Fruit fly (Drosophila melanogaster) whole organism, wandering third instar larva: ENCODE measurements around the gene CG15446.

ENCODE experiments used
- Abd-B ChIP-seq: fragments of >200 bp; optimal IDR thresholded peaks from 2 replicates; lab custom pipeline; 2017; ENCODE audit warnings: missing biosample characterization, missing genetic modification characterization
- CG32264 ChIP-seq: fragments of 200-800 bp; sonication (Bioruptor generic); optimal IDR thresholded peaks from 2 replicates; lab custom pipeline; 2016; ENCODE audit warnings: missing biosample characterization, missing genetic modification characterization
- CG9705 ChIP-seq: fragments of 200-800 bp; sonication (Bioruptor generic); optimal IDR thresholded peaks from 2 replicates; lab custom pipeline; 2018; ENCODE audit warnings: missing biosample characterization, mild to moderate bottlenecking, missing genetic modification characterization
- CrebA ChIP-seq: fragments of 200-800 bp; sonication (Bioruptor generic); optimal IDR thresholded peaks from 2 replicates; lab custom pipeline; 2016; ENCODE audit warnings: missing biosample characterization, mild to moderate bottlenecking, missing genetic modification characterization, borderline replicate concordance
- Dfd ChIP-seq: fragments of >200 bp; optimal IDR thresholded peaks from 2 replicates; lab custom pipeline; 2017; ENCODE audit warnings: missing biosample characterization, missing genetic modification characterization
- Dif ChIP-seq: fragments of 200-275, 200-300 bp; sonication (Bioruptor generic); optimal IDR thresholded peaks from 2 replicates; lab custom pipeline; 2018; ENCODE audit warnings: missing biosample characterization, missing genetic modification characterization; ENCODE audit not compliant: partially characterized antibody
- GATAd ChIP-seq: sonication (Bioruptor generic); optimal IDR thresholded peaks from 2 replicates; lab custom pipeline; 2016; ENCODE audit warnings: missing biosample characterization, missing genetic modification characterization
- HLH106 ChIP-seq: fragments of 200-800 bp; optimal IDR thresholded peaks from 3 replicates; lab custom pipeline; 2019; ENCODE audit warnings: missing biosample characterization, mild to moderate bottlenecking, missing genetic modification characterization, moderate library complexity
- Hnf4 ChIP-seq: fragments of 200-800 bp; sonication (Bioruptor generic); optimal IDR thresholded peaks from 2 replicates; lab custom pipeline; 2016; ENCODE audit warnings: missing biosample characterization, mild to moderate bottlenecking, missing genetic modification characterization
- Hr78 ChIP-seq: fragments of >200 bp; optimal IDR thresholded peaks from 2 replicates; lab custom pipeline; 2017; ENCODE audit warnings: missing biosample characterization, missing genetic modification characterization
- Hr83 ChIP-seq: fragments of 200-300 bp; sonication (Bioruptor generic); optimal IDR thresholded peaks from 2 replicates; lab custom pipeline; 2016; ENCODE audit warnings: missing biosample characterization, mild to moderate bottlenecking, missing genetic modification characterization, moderate library complexity; ENCODE audit not compliant: poor library complexity, severe bottlenecking
- Jra ChIP-seq: sonication (Bioruptor generic); optimal IDR thresholded peaks from 2 replicates; lab custom pipeline; 2016; ENCODE audit warnings: missing biosample characterization, missing genetic modification characterization
- Mio ChIP-seq: sonication (Bioruptor generic); optimal IDR thresholded peaks from 2 replicates; lab custom pipeline; 2016; ENCODE audit warnings: missing biosample characterization, missing genetic modification characterization
- Myc ChIP-seq: fragments of >200 bp; optimal IDR thresholded peaks from 2 replicates; lab custom pipeline; 2017
- N ChIP-seq: fragments of >200 bp; optimal IDR thresholded peaks from 2 replicates; lab custom pipeline; 2018; ENCODE audit warnings: missing biosample characterization, missing external identifiers, missing genetic modification characterization
- OdsH ChIP-seq: fragments of 200-800 bp; sonication (Bioruptor generic); optimal IDR thresholded peaks from 2 replicates; lab custom pipeline; 2016; ENCODE audit warnings: missing biosample characterization, mild to moderate bottlenecking, missing genetic modification characterization
- Rel ChIP-seq, 2 experiments: fragments of 200-800 bp; sonication (Bioruptor generic) in 1 of 2; optimal IDR thresholded peaks; 2 replicates in 1 of 2; 3 replicates in 1 of 2; lab custom pipeline; 2016 to 2019; ENCODE audit warnings: mild to moderate bottlenecking in 2 of 2, missing biosample characterization in 2 of 2, missing genetic modification characterization in 2 of 2, moderate library complexity in 1 of 2
- Sp1 ChIP-seq: fragments of 200-800 bp; sonication (Bioruptor generic); optimal IDR thresholded peaks from 3 replicates; lab custom pipeline; 2019; ENCODE audit warnings: missing biosample characterization, mild to moderate bottlenecking, missing genetic modification characterization, moderate library complexity
- Vsx2 ChIP-seq: fragments of 200-300, 225-300 bp; sonication (Bioruptor generic); optimal IDR thresholded peaks from 2 replicates; lab custom pipeline; 2018; ENCODE audit warnings: missing biosample characterization, missing genetic modification characterization; ENCODE audit not compliant: partially characterized antibody
- br ChIP-seq: fragments of 200-800 bp; sonication (Bioruptor generic); optimal IDR thresholded peaks from 2 replicates; lab custom pipeline; 2016; ENCODE audit warnings: missing biosample characterization, missing genetic modification characterization
- brk ChIP-seq: fragments of 200-800 bp; sonication (Bioruptor generic); optimal IDR thresholded peaks from 2 replicates; lab custom pipeline; 2016; ENCODE audit warnings: missing biosample characterization, mild to moderate bottlenecking, missing genetic modification characterization
- dl ChIP-seq, 2 experiments: fragments of 175-275, 200-275 bp in 1 of 2; fragments of 200-275 bp in 1 of 2; sonication (Bioruptor generic); optimal IDR thresholded peaks; lab custom pipeline; 2018; ENCODE audit warnings: mild to moderate bottlenecking in 2 of 2, missing biosample characterization in 2 of 2, missing genetic modification characterization in 2 of 2, moderate library complexity in 2 of 2; ENCODE audit not compliant: partially characterized antibody in 2 of 2, insufficient read depth in 1 of 2
- dmrt93B ChIP-seq: fragments of 200-800 bp; sonication (Bioruptor generic); optimal IDR thresholded peaks from 2 replicates; lab custom pipeline; 2018; ENCODE audit warnings: missing biosample characterization, mild to moderate bottlenecking, missing genetic modification characterization
- dsf ChIP-seq: sonication (Bioruptor generic); optimal IDR thresholded peaks from 2 replicates; lab custom pipeline; 2016; ENCODE audit warnings: missing biosample characterization, missing genetic modification characterization, borderline replicate concordance
- ey ChIP-seq: fragments of 200-800 bp; sonication (Bioruptor generic); optimal IDR thresholded peaks from 2 replicates; lab custom pipeline; 2016; ENCODE audit warnings: missing biosample characterization, missing genetic modification characterization
- foxo ChIP-seq, 2 experiments: fragments of 200-800 bp; sonication (Bioruptor generic); optimal IDR thresholded peaks; 2 replicates in 1 of 2; 3 replicates in 1 of 2; lab custom pipeline; 2016 to 2017; ENCODE audit warnings: missing biosample characterization in 2 of 2, missing genetic modification characterization in 2 of 2
- fru ChIP-seq: fragments of 200-800 bp; sonication (Bioruptor generic); optimal IDR thresholded peaks from 3 replicates; lab custom pipeline; 2016; ENCODE audit warnings: missing biosample characterization, mild to moderate bottlenecking, missing genetic modification characterization
- h ChIP-seq: fragments of 200-800 bp; sonication (Bioruptor generic); optimal IDR thresholded peaks from 3 replicates; lab custom pipeline; 2016; ENCODE audit warnings: missing biosample characterization, mild to moderate bottlenecking, missing genetic modification characterization
- jim ChIP-seq: fragments of 175-275, 200-325 bp; sonication (Bioruptor generic); optimal IDR thresholded peaks from 2 replicates; lab custom pipeline; 2016; ENCODE audit warnings: missing biosample characterization, mild to moderate bottlenecking, missing genetic modification characterization
- lola ChIP-seq: fragments of >200 bp; optimal IDR thresholded peaks from 2 replicates; lab custom pipeline; 2017; ENCODE audit warnings: missing biosample characterization, missing genetic modification characterization
- pan ChIP-seq: fragments of >200 bp; optimal IDR thresholded peaks from 2 replicates; lab custom pipeline; 2017
- psq ChIP-seq: fragments of 200-800 bp; sonication (Bioruptor generic); optimal IDR thresholded peaks from 3 replicates; lab custom pipeline; 2017; ENCODE audit warnings: missing biosample characterization, mild to moderate bottlenecking, missing genetic modification characterization, moderate library complexity
- rgr ChIP-seq: fragments of 200-800 bp; sonication (Bioruptor generic); optimal IDR thresholded peaks from 3 replicates; lab custom pipeline; 2016; ENCODE audit warnings: missing biosample characterization, mild to moderate bottlenecking, missing genetic modification characterization
- sage ChIP-seq: fragments of 200-800 bp; sonication (Bioruptor generic); optimal IDR thresholded peaks from 2 replicates; lab custom pipeline; 2016; ENCODE audit warnings: missing biosample characterization, mild to moderate bottlenecking, missing genetic modification characterization
- sv ChIP-seq: fragments of 200-800 bp; sonication (Bioruptor generic); optimal IDR thresholded peaks from 3 replicates; lab custom pipeline; 2016; ENCODE audit warnings: missing biosample characterization, missing genetic modification characterization
- tai ChIP-seq: sonication (Bioruptor generic); optimal IDR thresholded peaks from 2 replicates; lab custom pipeline; 2016; ENCODE audit warnings: missing biosample characterization, missing genetic modification characterization
- usp ChIP-seq: fragments of >200 bp; optimal IDR thresholded peaks from 2 replicates; lab custom pipeline; 2017; ENCODE audit warnings: missing biosample characterization, missing genetic modification characterization
- woc ChIP-seq: sonication (Bioruptor generic); optimal IDR thresholded peaks from 2 replicates; lab custom pipeline; 2016; ENCODE audit warnings: missing biosample characterization, mild to moderate bottlenecking, missing genetic modification characterization

Gene CG15446

DNA sequence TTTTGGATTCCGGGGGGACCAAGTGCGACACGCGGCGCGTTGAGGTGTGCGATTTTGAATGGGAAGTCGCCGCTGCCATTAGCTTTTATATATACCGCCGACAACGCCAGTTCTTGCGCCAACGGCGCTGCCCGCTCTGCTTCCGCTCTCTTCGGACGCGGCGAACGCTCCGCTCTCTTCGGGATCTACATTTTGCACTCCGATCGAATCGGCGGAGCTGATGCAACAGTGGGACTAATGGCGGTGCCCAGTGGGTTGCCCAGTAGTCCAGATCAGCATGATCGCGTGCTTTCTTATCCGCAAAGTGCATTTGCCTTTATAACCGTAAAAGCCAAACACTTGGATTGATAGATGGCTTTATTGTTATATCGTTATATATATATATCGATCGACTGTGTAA lies 34.5 kb downstream of the CG15446 start, which contains the start of gene CG32512:
TSS of gene CG32512 (minus strand) at position 67 of the 400 bp plus-strand sequence.
- TF ChIP-seq GATAd (GFP tag; lab: Kevin White, UChicago) (no peak), Dif (GFP tag; lab: Kevin White, UChicago) (peak; percentile 57), dsf (GFP tag; lab: Kevin White, UChicago) (no peak), Myc (lab: Kevin White, UChicago) (no peak), ey (GFP tag; lab: Kevin White, UChicago) (no peak), foxo (GFP tag; optimal IDR thresholded peaks at IDR 0.05; lab: Kevin White, UChicago) (no peak), Rel (GFP tag; optimal IDR thresholded peaks at IDR 0.05; lab: Kevin White, UChicago) (no peak), Rel (tag; optimal IDR thresholded peaks at IDR 0.05; lab: Kevin White, UChicago) (peak; percentile 7), fru (GFP tag; lab: Kevin White, UChicago) (no peak), dl (GFP tag; optimal IDR thresholded peaks at IDR 0.05; lab: Kevin White, UChicago; ENCODE audit: insufficient read depth in 1 of 2, partially characterized antibody in 2 of 2) (peak; percentile 24 to 61)

DNA sequence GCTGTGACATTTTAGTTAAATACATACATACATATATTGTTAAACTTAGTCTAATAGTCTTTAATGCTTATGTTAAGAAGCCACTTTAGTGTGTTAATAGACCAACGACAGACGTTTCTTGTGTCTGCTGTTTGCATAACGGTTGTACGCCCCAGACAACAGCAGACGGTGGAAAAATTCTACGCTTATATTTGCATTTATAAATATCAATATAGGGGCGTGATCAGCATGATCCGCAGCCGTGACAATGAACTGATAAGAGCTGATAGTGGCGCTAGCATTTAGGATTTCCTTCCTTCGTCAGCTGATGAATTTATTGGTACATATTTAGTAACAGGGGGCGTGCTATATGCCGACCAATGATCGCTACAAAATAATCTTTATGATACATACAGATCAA lies 36.2 kb downstream of the CG15446 start:
- TF ChIP-seq Vsx2 (no peak), Hr83 (peak; percentile 1)

DNA sequence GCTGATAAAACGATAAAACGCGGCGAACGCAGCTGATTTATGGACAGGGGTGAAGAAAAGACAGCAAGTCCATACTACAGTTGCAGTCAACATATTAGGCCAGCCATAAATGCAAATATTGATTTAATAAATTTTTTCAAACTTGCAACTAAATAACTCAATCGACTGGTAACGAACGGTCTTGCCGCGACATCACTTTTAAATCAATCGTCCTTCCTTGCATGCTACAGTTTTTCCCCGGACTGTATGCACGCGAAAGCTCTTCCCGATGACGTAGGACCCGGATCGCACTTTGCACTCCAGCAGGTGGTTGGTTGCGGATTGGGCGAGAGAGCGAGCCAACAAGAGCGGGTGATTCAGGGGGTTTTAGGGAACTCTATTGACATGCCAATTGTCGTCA lies 37.1 kb downstream of the CG15446 start:
- TF ChIP-seq rgr (GFP tag; lab: Kevin White, UChicago) (peak; percentile 97), psq (GFP tag; lab: Kevin White, UChicago) (peak; percentile 90), fru (GFP tag; lab: Kevin White, UChicago) (peak; percentile 94), Sp1 (GFP tag; lab: Kevin White, UChicago) (peak; percentile 94), jim (GFP tag; lab: Kevin White, UChicago) (no peak), Dfd (no peak), h (GFP tag; lab: Kevin White, UChicago) (peak; percentile 98), usp (GFP tag; lab: Kevin White, UChicago) (no peak), CG32264 (GFP tag; lab: Kevin White, UChicago) (peak; percentile 94), HLH106 (tag; lab: Kevin White, UChicago) (peak; percentile 94), br (GFP tag; lab: Kevin White, UChicago) (peak; percentile 96), dsf (GFP tag; lab: Kevin White, UChicago) (peak; percentile 71), Vsx2 (no peak), N (GFP tag; lab: Kevin White, UChicago) (no peak), Hr78 (no peak), foxo (GFP tag; optimal IDR thresholded peaks at IDR 0.05; lab: Kevin White, UChicago) (peak; percentile 90 to 97), CrebA (GFP tag; lab: Kevin White, UChicago) (peak; percentile 90), Jra (GFP tag; lab: Kevin White, UChicago) (peak; percentile 87), dmrt93B (GFP tag; lab: Kevin White, UChicago) (peak; percentile 91), woc (GFP tag; lab: Kevin White, UChicago) (peak; percentile 86), Rel (GFP tag; optimal IDR thresholded peaks at IDR 0.05; lab: Kevin White, UChicago) (peak; percentile 91), Rel (tag; optimal IDR thresholded peaks at IDR 0.05; lab: Kevin White, UChicago) (peak; percentile 91), Hnf4 (GFP tag; lab: Kevin White, UChicago) (peak; percentile 98), Hr83 (peak; percentile 64), ey (GFP tag; lab: Kevin White, UChicago) (peak; percentile 97), OdsH (GFP tag; lab: Kevin White, UChicago) (peak; percentile 95), Dif (GFP tag; lab: Kevin White, UChicago) (no peak), Mio (GFP tag; lab: Kevin White, UChicago) (peak; percentile 83), lola (GFP tag; lab: Kevin White, UChicago) (no peak), Myc (lab: Kevin White, UChicago) (no peak), pan (lab: Kevin White, UChicago) (no peak), dl (GFP tag; optimal IDR thresholded peaks at IDR 0.05; lab: Kevin White, UChicago; ENCODE audit: insufficient read depth in 1 of 2, partially characterized antibody in 2 of 2) (no peak), CG9705 (GFP tag; lab: Kevin White, UChicago) (peak; percentile 85), Abd-B (GFP tag; lab: Kevin White, UChicago) (no peak), tai (GFP tag; lab: Kevin White, UChicago) (peak; percentile 91), brk (GFP tag; lab: Kevin White, UChicago) (peak; percentile 89), sage (GFP tag; lab: Kevin White, UChicago) (peak; percentile 93), GATAd (GFP tag; lab: Kevin White, UChicago) (peak; percentile 87), sv (GFP tag; lab: Kevin White, UChicago) (no peak)
